Worm (Caenorhabditis elegans) whole organism, L4 larva: ENCODE data around the gene lact-6.

Experiments used
- D1046.2 ChIP-seq: fragments of 200-800 bp; sonication (Bioruptor generic); IDR thresholded peaks from 2 replicates; pipeline ENCODE4 v1.3.6; 2022; ENCODE audit warnings: missing genetic modification characterization, missing compliant biosample characterization
- F26F4.8 ChIP-seq: fragments of 200-800 bp; sonication (Bioruptor generic); conservative IDR thresholded peaks from 2 replicates; pipeline ENCODE4 v1.3.6; 2022; ENCODE audit warnings: missing genetic modification characterization, missing compliant biosample characterization
- F44E2.7 ChIP-seq: fragments of 200-800 bp; sonication (Bioruptor generic); IDR thresholded peaks from 2 replicates; pipeline ENCODE4 v2.1.2; 2022; ENCODE audit warnings: missing genetic modification characterization, missing compliant biosample characterization
- Y105C5A.15 ChIP-seq: fragments of 200-800 bp; sonication (Bioruptor generic); IDR thresholded peaks from 2 replicates; pipeline ENCODE4 v1.3.6; 2022; ENCODE audit warnings: missing genetic modification characterization, missing compliant biosample characterization
- Y5F2A.4 ChIP-seq: fragments of 200-800 bp; sonication (Bioruptor generic); optimal IDR thresholded peaks from 2 replicates; lab custom pipeline; 2018; ENCODE audit warnings: mild to moderate bottlenecking, missing genetic modification characterization, missing compliant biosample characterization
- ZK546.5 ChIP-seq, 2 experiments: sonication (generic microtip); optimal IDR thresholded peaks; 2 replicates each; lab custom pipeline; 2017; ENCODE audit warnings: missing biosample characterization in 2 of 2, missing genetic modification characterization in 2 of 2
- aha-1 ChIP-seq: fragments of 150-350 bp; peaks from one replicate; lab custom pipeline; 2014; ENCODE audit warnings: missing biosample characterization, missing genetic modification characterization
- ceh-20 ChIP-seq: fragments of 200-800 bp; sonication (Bioruptor generic); IDR thresholded peaks from 2 replicates; pipeline ENCODE4 v1.3.6; 2022; ENCODE audit warnings: missing genetic modification reagents, missing genetic modification characterization, missing compliant biosample characterization
- ceh-32 ChIP-seq: sonication (generic microtip); optimal IDR thresholded peaks from 2 replicates; lab custom pipeline; 2016; ENCODE audit warnings: mild to moderate bottlenecking, missing genetic modification characterization, missing compliant biosample characterization; ENCODE audit not compliant: poor library complexity
- ceh-44 ChIP-seq: fragments of 200-800 bp; sonication (Bioruptor generic); IDR thresholded peaks from 2 replicates; pipeline ENCODE4 v1.3.6; 2022; ENCODE audit warnings: missing genetic modification reagents, missing genetic modification characterization, missing compliant biosample characterization
- ceh-62 ChIP-seq: sonication (generic microtip); optimal IDR thresholded peaks from 2 replicates; lab custom pipeline; 2017; ENCODE audit warnings: missing biosample characterization, missing genetic modification characterization
- ceh-82 ChIP-seq: sonication (generic microtip); optimal IDR thresholded peaks from 2 replicates; lab custom pipeline; 2017; ENCODE audit warnings: missing biosample characterization, missing genetic modification characterization
- cey-2 ChIP-seq: sonication (generic microtip); optimal IDR thresholded peaks from 3 replicates; lab custom pipeline; 2017; ENCODE audit warnings: missing genetic modification characterization, mild to moderate bottlenecking, missing compliant biosample characterization, antibody characterized with exemption, borderline replicate concordance; ENCODE audit not compliant: insufficient read depth
- ctbp-1 ChIP-seq: fragments of 200-800 bp; sonication (Bioruptor generic); IDR thresholded peaks from 2 replicates; pipeline ENCODE4 v1.3.6; 2022; ENCODE audit warnings: missing genetic modification reagents, missing genetic modification characterization, missing compliant biosample characterization
- daf-12 ChIP-seq: fragments of 150-350 bp; optimal IDR thresholded peaks from 2 replicates; lab custom pipeline; 2014; ENCODE audit warnings: missing biosample characterization, missing genetic modification reagents, missing genetic modification characterization
- dmd-6 ChIP-seq: fragments of 200-800 bp; sonication (Bioruptor generic); IDR thresholded peaks from 2 replicates; pipeline ENCODE4 v1.3.6; 2022; ENCODE audit warnings: missing genetic modification reagents, missing genetic modification characterization, missing compliant biosample characterization
- dmd-8 ChIP-seq: fragments of 200-800 bp; sonication (Bioruptor generic); IDR thresholded peaks from 2 replicates; pipeline ENCODE4 v1.3.6; 2022; ENCODE audit warnings: missing genetic modification characterization, missing compliant biosample characterization
- duxl-1 ChIP-seq: sonication (generic microtip); optimal IDR thresholded peaks from 2 replicates; lab custom pipeline; 2016; ENCODE audit warnings: mild to moderate bottlenecking, missing genetic modification characterization, moderate library complexity, missing compliant biosample characterization; ENCODE audit not compliant: poor library complexity
- dve-1 ChIP-seq: sonication (generic microtip); optimal IDR thresholded peaks from 2 replicates; lab custom pipeline; 2017; ENCODE audit warnings: antibody characterized with exemption, mild to moderate bottlenecking, missing genetic modification characterization, missing compliant biosample characterization; ENCODE audit not compliant: insufficient read depth
- egl-43 ChIP-seq: fragments of 200-800 bp; sonication (Bioruptor generic); IDR thresholded peaks from 2 replicates; pipeline ENCODE4 v1.3.6; 2022; ENCODE audit warnings: missing genetic modification reagents, missing genetic modification characterization, missing compliant biosample characterization
- fkh-10 ChIP-seq: fragments of 150-350 bp; optimal IDR thresholded peaks from 2 replicates; lab custom pipeline; 2014; ENCODE audit warnings: missing biosample characterization, missing genetic modification reagents, missing genetic modification characterization
- fos-1 ChIP-seq: fragments of 150-350 bp; optimal IDR thresholded peaks from 2 replicates; lab custom pipeline; 2014; ENCODE audit warnings: missing biosample characterization, missing genetic modification characterization
- hlh-30 ChIP-seq: sonication (generic microtip); optimal IDR thresholded peaks from 2 replicates; lab custom pipeline; 2017; ENCODE audit warnings: antibody characterized with exemption, mild to moderate bottlenecking, missing genetic modification characterization, missing compliant biosample characterization; ENCODE audit not compliant: insufficient read depth
- hmg-1.1 ChIP-seq: fragments of 200-800 bp; sonication (Bioruptor generic); IDR thresholded peaks from 2 replicates; pipeline ENCODE4 v1.3.6; 2022; ENCODE audit warnings: missing genetic modification reagents, missing genetic modification characterization, missing compliant biosample characterization
- lin-29 ChIP-seq: fragments of 200-800 bp; sonication (Bioruptor generic); IDR thresholded peaks from 2 replicates; pipeline ENCODE4 v1.3.6; 2022; ENCODE audit warnings: missing genetic modification reagents, missing genetic modification characterization, missing compliant biosample characterization
- lin-39 ChIP-seq: fragments of 150-350 bp; optimal IDR thresholded peaks from 2 replicates; lab custom pipeline; 2014; ENCODE audit warnings: missing biosample characterization, missing genetic modification reagents, missing genetic modification characterization
- lir-3 ChIP-seq: sonication (generic microtip); optimal IDR thresholded peaks from 2 replicates; lab custom pipeline; 2016; ENCODE audit warnings: mild to moderate bottlenecking, missing genetic modification characterization, missing compliant biosample characterization
- madf-9 ChIP-seq: fragments of 200-800 bp; sonication (Bioruptor generic); conservative IDR thresholded peaks from 2 replicates; pipeline ENCODE4 v1.3.6; 2022; ENCODE audit warnings: missing genetic modification reagents, missing genetic modification characterization, missing compliant biosample characterization
- mdt-29 ChIP-seq: fragments of 200-800 bp; sonication (Bioruptor generic); IDR thresholded peaks from 2 replicates; pipeline ENCODE4 v1.3.6; 2022; ENCODE audit warnings: missing genetic modification reagents, missing genetic modification characterization, missing compliant biosample characterization
- mxl-2 ChIP-seq: fragments of 200-800 bp; sonication (Bioruptor generic); conservative IDR thresholded peaks from 2 replicates; pipeline ENCODE4 v1.3.6; 2022; ENCODE audit warnings: missing genetic modification reagents, missing genetic modification characterization, missing compliant biosample characterization
- nhr-102 ChIP-seq: sonication (generic microtip); optimal IDR thresholded peaks from 2 replicates; lab custom pipeline; 2016; ENCODE audit warnings: mild to moderate bottlenecking, missing genetic modification characterization, moderate library complexity, missing compliant biosample characterization
- nhr-25 ChIP-seq: sonication (generic microtip); optimal IDR thresholded peaks from 2 replicates; lab custom pipeline; 2017; ENCODE audit warnings: missing genetic modification characterization, mild to moderate bottlenecking, missing compliant biosample characterization, antibody characterized with exemption, moderate library complexity, borderline replicate concordance; ENCODE audit not compliant: insufficient read depth
- nhr-28 ChIP-seq: fragments of 150-350 bp; optimal IDR thresholded peaks from 2 replicates; lab custom pipeline; 2014; ENCODE audit warnings: missing biosample characterization, missing genetic modification characterization
- nhr-41 ChIP-seq: fragments of 200-800 bp; sonication (Bioruptor generic); IDR thresholded peaks from 2 replicates; pipeline ENCODE4 v1.3.6; 2022; ENCODE audit warnings: missing genetic modification reagents, missing genetic modification characterization, missing compliant biosample characterization
- nhr-77 ChIP-seq: fragments of 150-350 bp; optimal IDR thresholded peaks from 2 replicates; lab custom pipeline; 2014; ENCODE audit warnings: missing biosample characterization, missing genetic modification characterization
- php-3 ChIP-seq: fragments of 200-800 bp; sonication (Bioruptor generic); IDR thresholded peaks from 2 replicates; pipeline ENCODE4 v1.3.6; 2022; ENCODE audit warnings: missing genetic modification reagents, missing genetic modification characterization, missing compliant biosample characterization
- pqm-1 ChIP-seq: sonication (generic microtip); optimal IDR thresholded peaks from 2 replicates; lab custom pipeline; 2017; ENCODE audit warnings: missing biosample characterization, missing genetic modification characterization
- saeg-2 ChIP-seq: fragments of 200-800 bp; sonication (Bioruptor generic); IDR thresholded peaks from 2 replicates; pipeline ENCODE4 v1.3.6; 2022; ENCODE audit warnings: missing genetic modification reagents, missing genetic modification characterization, missing compliant biosample characterization
- snpc-1.2 ChIP-seq: fragments of 200-800 bp; sonication (Bioruptor generic); IDR thresholded peaks from 2 replicates; pipeline ENCODE4 v1.3.6; 2022; ENCODE audit warnings: missing genetic modification reagents, missing genetic modification characterization, missing compliant biosample characterization
- spr-3 ChIP-seq: fragments of 200-800 bp; sonication (Bioruptor generic); optimal IDR thresholded peaks from 2 replicates; lab custom pipeline; 2018; ENCODE audit warnings: mild to moderate bottlenecking, missing genetic modification characterization, missing compliant biosample characterization
- tra-1 ChIP-seq: fragments of 200-800 bp; sonication (Bioruptor generic); IDR thresholded peaks from 2 replicates; pipeline ENCODE4 v1.3.6; 2022; ENCODE audit warnings: missing genetic modification reagents, missing genetic modification characterization, missing compliant biosample characterization
- zip-11 ChIP-seq: fragments of 200-800 bp; sonication (Bioruptor generic); IDR thresholded peaks from 2 replicates; pipeline ENCODE4 v1.3.6; 2022; ENCODE audit warnings: missing genetic modification characterization, missing compliant biosample characterization
- ztf-11 ChIP-seq: fragments of 150-350 bp; optimal IDR thresholded peaks from 2 replicates; lab custom pipeline; 2014; ENCODE audit warnings: missing biosample characterization, missing genetic modification characterization

Gene lact-6

DNA sequence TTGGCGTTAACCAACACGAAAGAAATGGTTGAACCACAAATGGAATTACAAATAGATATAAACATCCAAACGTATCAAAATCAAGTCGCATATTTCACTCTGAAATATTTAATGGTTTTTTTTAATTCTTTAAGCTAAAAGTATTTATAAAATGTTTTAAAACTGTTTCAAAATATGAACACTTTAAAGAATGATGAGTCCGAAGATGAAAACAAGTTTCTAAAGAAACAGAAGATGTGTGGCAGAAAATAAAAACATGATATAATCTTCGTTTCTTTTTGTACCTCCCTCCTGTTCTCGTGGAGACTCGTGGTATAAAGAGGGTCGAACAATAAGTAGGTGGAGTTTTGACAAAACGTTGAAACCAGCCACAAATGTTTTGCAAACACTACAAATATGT is at the start of gene lact-6:
lact-6 (minus strand) TSS at position 101 of the 400 bp plus-strand sequence.
- TF ChIP-seq duxl-1: no peak
- no peak for TF ChIP-seq lin-29 (GFP tag; lab: Robert Waterston, UW)
- TF ChIP-seq lin-39 (tag; lab: Kevin White, UChicago): no peak
- no peak for TF ChIP-seq ceh-20 (GFP tag; lab: Robert Waterston, UW)

DNA sequence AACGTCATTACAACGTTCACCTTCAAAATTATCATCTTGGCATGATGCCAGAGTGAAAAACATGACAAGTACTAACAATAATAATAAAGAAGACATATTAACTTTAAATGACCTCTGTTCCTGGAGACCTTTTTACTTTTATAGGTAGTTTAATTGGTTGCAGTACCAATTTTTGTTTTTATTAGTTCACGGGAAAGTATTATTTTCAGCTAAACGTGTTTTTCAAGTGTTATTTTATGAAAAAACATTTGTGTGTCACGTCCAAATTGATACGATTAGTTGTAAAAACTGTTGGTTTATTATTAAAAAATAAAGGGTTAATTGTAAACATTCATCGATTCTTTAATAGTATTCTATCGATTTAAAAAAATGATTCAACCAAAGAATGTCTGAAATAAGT is 44.6 kb upstream of the lact-6 start, which contains the start of gene grl-24:
grl-24 (minus strand) TSS at position 101 of the 400 bp plus-strand sequence.
- TF ChIP-seq mdt-29 (no peak), aha-1 (tag; lab: Kevin White, UChicago) (peak; percentile 82)

DNA sequence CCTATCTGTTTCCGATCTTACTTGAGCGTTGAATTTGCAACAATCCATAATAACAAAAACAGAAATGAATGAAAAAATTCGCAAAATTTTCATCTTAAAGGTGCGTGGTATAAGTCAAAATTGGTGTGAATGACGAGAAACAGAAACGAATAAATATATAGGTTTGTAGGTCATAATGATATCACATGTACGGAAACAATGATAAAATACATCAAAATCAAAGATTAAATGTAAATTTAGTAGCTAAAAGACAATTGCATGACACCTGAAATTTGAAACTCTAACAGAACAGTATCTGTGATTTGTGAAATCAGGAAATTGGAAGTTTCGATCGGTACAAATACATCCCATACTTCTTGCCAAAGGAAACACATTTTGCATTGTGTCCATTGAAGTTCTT is 44.1 kb upstream of the lact-6 start, which contains the start of gene F11E6.9:
F11E6.9 (minus strand) TSS at position 101 of the 400 bp plus-strand sequence.
- TF ChIP-seq dmd-8 (GFP tag; lab: Robert Waterston, UW) (no peak), dmd-6 (GFP tag; lab: Robert Waterston, UW) (no peak), nhr-28 (tag; lab: Kevin White, UChicago) (no peak), fos-1 (tag; lab: Kevin White, UChicago) (no peak), madf-9 (no peak), ceh-44 (GFP tag; lab: Robert Waterston, UW) (no peak), nhr-77 (tag; lab: Kevin White, UChicago) (no peak), mxl-2 (GFP tag; lab: Robert Waterston, UW) (no peak), nhr-102 (no peak), saeg-2 (GFP tag; lab: Robert Waterston, UW) (no peak), egl-43 (GFP tag; lab: Robert Waterston, UW) (no peak), snpc-1.2 (GFP tag; lab: Robert Waterston, UW) (no peak), lir-3 (no peak)

DNA sequence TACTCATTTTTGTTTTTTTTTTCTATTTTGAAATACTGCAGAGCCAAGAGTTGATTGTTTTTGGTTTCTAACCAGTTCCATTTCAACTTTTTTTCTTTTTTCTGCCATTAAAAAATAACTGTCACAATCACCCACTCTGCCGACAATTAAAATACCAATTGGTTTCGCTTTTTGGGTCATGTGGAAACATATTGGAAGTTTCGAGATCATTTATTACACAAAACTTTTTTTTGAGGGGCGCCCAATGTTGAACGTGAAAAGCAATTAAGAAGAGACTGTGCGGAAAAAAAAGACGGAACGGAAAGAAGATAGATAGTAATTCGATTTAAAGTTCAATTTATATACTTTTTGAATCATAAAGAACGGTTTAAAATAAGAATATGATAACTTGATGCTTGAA is 42.9 kb upstream of the lact-6 start:
- peak; percentile 42 for TF ChIP-seq dve-1 (tag; lab: Kevin White, UChicago)
- no peak for TF ChIP-seq ceh-62 (tag; lab: Kevin White, UChicago)
- no peak for TF ChIP-seq zip-11 (GFP tag; lab: Robert Waterston, UW)
- 0 out of 2 replicates have a peak, but pooled peaks have one; percentile 18 for TF ChIP-seq mdt-29
- TF ChIP-seq ceh-82 (tag; lab: Kevin White, UChicago): no peak
- TF ChIP-seq dmd-8 (GFP tag; lab: Robert Waterston, UW): no peak
- no peak for TF ChIP-seq ceh-32 (tag; lab: Kevin White, UChicago)
- TF ChIP-seq php-3 (GFP tag; lab: Robert Waterston, UW): no peak
- TF ChIP-seq D1046.2 (GFP tag; lab: Robert Waterston, UW): no peak
- TF ChIP-seq nhr-28 (tag; lab: Kevin White, UChicago): peak; percentile 1
- TF ChIP-seq hmg-1.1 (GFP tag; lab: Robert Waterston, UW): 0 out of 2 replicates have a peak, but pooled peaks have one; percentile 14
- peak; percentile 40 for TF ChIP-seq hlh-30 (tag; lab: Kevin White, UChicago)
- TF ChIP-seq ZK546.5 (tag; optimal IDR thresholded peaks at IDR 0.05; lab: Kevin White, UChicago): no peak
- no peak for TF ChIP-seq F26F4.8 (GFP tag; lab: Robert Waterston, UW)
- no peak for TF ChIP-seq Y5F2A.4 (GFP tag; lab: Kevin White, UChicago)
- peak; percentile 56 for TF ChIP-seq cey-2 (tag; lab: Kevin White, UChicago)
- TF ChIP-seq ctbp-1 (GFP tag; lab: Robert Waterston, UW): peak; percentile 34; the same call in 1 of the 2 replicates

DNA sequence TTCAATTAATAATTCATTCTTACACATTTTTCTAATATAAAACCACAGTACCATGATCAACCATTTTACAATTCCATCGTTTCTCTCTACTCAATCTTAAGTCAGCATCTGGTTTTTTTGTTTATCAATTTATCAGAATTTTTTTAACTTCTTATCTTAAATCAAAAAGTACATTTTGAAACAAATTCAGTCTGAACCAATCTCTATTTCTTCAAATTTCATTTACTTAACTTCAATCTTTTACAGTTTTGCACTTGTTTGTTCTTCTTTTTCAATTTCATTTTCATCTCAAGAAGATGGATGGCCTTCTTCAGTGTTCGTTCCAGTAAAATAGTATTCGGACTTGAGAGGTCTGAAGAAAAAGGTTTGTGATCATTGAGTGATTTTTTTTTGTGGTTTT is 41.8 kb upstream of the lact-6 start, which contains the start of gene gba-3:
gba-3 (plus strand) TSS at position 301 of the 400 bp plus-strand sequence.
- TF ChIP-seq aha-1 (tag; lab: Kevin White, UChicago) (no peak), ceh-62 (tag; lab: Kevin White, UChicago) (no peak), Y105C5A.15 (GFP tag; lab: Robert Waterston, UW) (no peak), nhr-41 (GFP tag; lab: Robert Waterston, UW) (no peak), fos-1 (tag; lab: Kevin White, UChicago) (no peak), F44E2.7 (GFP tag; lab: Robert Waterston, UW) (no peak), daf-12 (tag; lab: Kevin White, UChicago) (no peak), fkh-10 (GFP tag; lab: Kevin White, UChicago) (no peak), nhr-25 (no peak), spr-3 (GFP tag; lab: Kevin White, UChicago) (no peak), tra-1 (GFP tag; lab: Robert Waterston, UW) (no peak), ceh-44 (GFP tag; lab: Robert Waterston, UW) (no peak), hlh-30 (tag; lab: Kevin White, UChicago) (no peak), pqm-1 (tag; lab: Kevin White, UChicago) (no peak), egl-43 (GFP tag; lab: Robert Waterston, UW) (no peak), ztf-11 (tag; lab: Kevin White, UChicago) (no peak)
